Fruit fly (Drosophila melanogaster) whole organism, embryonic: ENCODE measurements around the gene CG6574.

Source experiments
- Ada2b ChIP-seq: fragments of 200-800 bp; sonication (Bioruptor generic); IDR thresholded peaks from 2 replicates; pipeline ENCODE4 v1.3.6; 2022; ENCODE audit warnings: missing biosample characterization, missing genetic modification characterization
- Awh ChIP-seq: fragments of 200-800 bp; sonication (Bioruptor generic); IDR thresholded peaks from 2 replicates; pipeline ENCODE4, ENCODE4 v1.3.6; 2022; ENCODE audit warnings: missing biosample characterization, missing genetic modification characterization
- Blimp-1 ChIP-seq: fragments of 200-800 bp; sonication (Bioruptor generic); optimal IDR thresholded peaks from 3 replicates; lab custom pipeline; 2018; ENCODE audit warnings: missing biosample characterization, missing genetic modification characterization, mild to moderate bottlenecking, moderate library complexity, missing genetic modification reagents
- CG10959 ChIP-seq: fragments of 200-800 bp; sonication (Bioruptor generic); IDR thresholded peaks from 2 replicates; pipeline ENCODE4 v1.3.6; 2022; ENCODE audit warnings: missing biosample characterization, missing genetic modification characterization
- CG11085 ChIP-seq: fragments of 200-800 bp; sonication (Bioruptor generic); IDR thresholded peaks from 2 replicates; pipeline ENCODE4 v1.3.6; 2022; ENCODE audit warnings: missing biosample characterization, missing genetic modification characterization
- CG11695 ChIP-seq: fragments of 200-800 bp; sonication (Bioruptor generic); IDR thresholded peaks from 3 replicates; pipeline ENCODE4 v1.3.6; 2022; ENCODE audit warnings: missing biosample characterization, missing genetic modification characterization
- CG12236 ChIP-seq: fragments of 200-800 bp; sonication (Bioruptor generic); optimal IDR thresholded peaks from 2 replicates; lab custom pipeline; 2016; ENCODE audit warnings: missing biosample characterization, missing genetic modification characterization
- CG1529 ChIP-seq: fragments of 200-800 bp; sonication (Bioruptor generic); optimal IDR thresholded peaks from 3 replicates; lab custom pipeline; 2018; ENCODE audit warnings: missing biosample characterization, missing genetic modification characterization
- CG15514 ChIP-seq: fragments of 200-800 bp; sonication (Bioruptor generic); optimal IDR thresholded peaks from 3 replicates; lab custom pipeline; 2017; ENCODE audit warnings: missing biosample characterization, missing genetic modification characterization, mild to moderate bottlenecking, moderate library complexity, missing genetic modification reagents
- CG16863 ChIP-seq: fragments of 200-800 bp; sonication (Bioruptor generic); optimal IDR thresholded peaks from 3 replicates; lab custom pipeline; 2016; ENCODE audit warnings: missing biosample characterization, missing genetic modification characterization
- CG17802 ChIP-seq: fragments of 200-800 bp; sonication (Bioruptor generic); optimal IDR thresholded peaks from 2 replicates; lab custom pipeline; 2018; ENCODE audit warnings: missing biosample characterization, mild to moderate bottlenecking, missing genetic modification characterization, moderate library complexity
- CG17912 ChIP-seq: fragments of 200-800 bp; sonication (Bioruptor generic); optimal IDR thresholded peaks from 2 replicates; lab custom pipeline; 2018; ENCODE audit warnings: missing biosample characterization, mild to moderate bottlenecking, missing genetic modification characterization
- CG1792 ChIP-seq: fragments of 200-800 bp; sonication (Bioruptor generic); optimal IDR thresholded peaks from 2 replicates; lab custom pipeline; 2016; ENCODE audit warnings: missing biosample characterization, missing genetic modification characterization
- CG18011 ChIP-seq: fragments of 200-800 bp; sonication (Bioruptor generic); optimal IDR thresholded peaks from 2 replicates; lab custom pipeline; 2017; ENCODE audit warnings: missing biosample characterization, missing genetic modification characterization, mild to moderate bottlenecking, moderate library complexity, missing genotype
- CG42726 ChIP-seq: fragments of 200-800 bp; sonication (Bioruptor generic); IDR thresholded peaks from 2 replicates; pipeline ENCODE4 v1.3.6; 2022; ENCODE audit warnings: missing biosample characterization, missing genetic modification characterization; ENCODE audit not compliant: partially characterized antibody
- CG4328 ChIP-seq: fragments of 200-800 bp; sonication (Bioruptor generic); optimal IDR thresholded peaks from 3 replicates; lab custom pipeline; 2017; ENCODE audit warnings: missing biosample characterization, missing genetic modification reagents, missing genetic modification characterization
- CG6254 ChIP-seq: fragments of 200-800 bp; sonication (Bioruptor generic); optimal IDR thresholded peaks from 3 replicates; lab custom pipeline; 2017; ENCODE audit warnings: mild to moderate bottlenecking, missing biosample characterization, missing genetic modification reagents, missing genetic modification characterization
- CG7556 ChIP-seq: fragments of 200-800 bp; sonication (Bioruptor generic); optimal IDR thresholded peaks from 2 replicates; lab custom pipeline; 2017; ENCODE audit warnings: missing biosample characterization, mild to moderate bottlenecking, missing genetic modification characterization
- CG8478 ChIP-seq: fragments of >200 bp; optimal IDR thresholded peaks from 2 replicates; lab custom pipeline; 2018
- CrebB ChIP-seq: fragments of 200-800 bp; sonication (Bioruptor generic); optimal IDR thresholded peaks from 3 replicates; lab custom pipeline; 2018; ENCODE audit warnings: missing biosample characterization, mild to moderate bottlenecking, missing genetic modification characterization
- Dbx ChIP-seq: fragments of 200-800 bp; sonication (Bioruptor generic); IDR thresholded peaks from 3 replicates; pipeline ENCODE4 v1.3.6; 2022; ENCODE audit warnings: missing biosample characterization, missing genetic modification characterization
- E2f1 ChIP-seq: fragments of 200-800 bp; sonication (Bioruptor generic); IDR thresholded peaks from 2 replicates; pipeline ENCODE4 v1.3.6; 2022; ENCODE audit warnings: missing biosample characterization, missing genetic modification characterization
- Eip74EF ChIP-seq, 2 experiments: fragments of 200-800 bp in 1 of 2; fragments of >200 bp in 1 of 2; sonication (Bioruptor generic) in 1 of 2; optimal IDR thresholded peaks; 2 replicates each; lab custom pipeline; 2017 to 2019; ENCODE audit warnings: missing biosample characterization in 2 of 2, missing genetic modification characterization in 2 of 2, mild to moderate bottlenecking in 1 of 2, moderate library complexity in 1 of 2
- Gsc ChIP-seq: fragments of 200-800 bp; sonication (Bioruptor generic); IDR thresholded peaks from 2 replicates; pipeline ENCODE4 v1.3.6; 2022; ENCODE audit warnings: missing biosample characterization, missing genetic modification characterization
- HLHmδ ChIP-seq: fragments of 200-800 bp; sonication (Bioruptor generic); optimal IDR thresholded peaks from 2 replicates; lab custom pipeline; 2018; ENCODE audit warnings: missing biosample characterization, mild to moderate bottlenecking, missing genetic modification characterization, moderate library complexity
- Lhr ChIP-seq: fragments of 200-800 bp; sonication (Bioruptor generic); optimal IDR thresholded peaks from 3 replicates; lab custom pipeline; 2017; ENCODE audit warnings: mild to moderate bottlenecking, missing biosample characterization, missing genetic modification reagents, missing genetic modification characterization
- Lpt ChIP-seq: fragments of >200 bp; optimal IDR thresholded peaks from 2 replicates; lab custom pipeline; 2018; ENCODE audit warnings: missing biosample characterization, missing genetic modification characterization
- NC2α ChIP-seq: fragments of 200-800 bp; sonication (Bioruptor generic); optimal IDR thresholded peaks from 2 replicates; lab custom pipeline; 2016; ENCODE audit warnings: missing biosample characterization, missing genetic modification characterization
- Rx ChIP-seq: fragments of 200-800 bp; sonication (Bioruptor generic); IDR thresholded peaks from 2 replicates; pipeline ENCODE4 v1.3.6; 2022; ENCODE audit warnings: missing biosample characterization, missing genetic modification characterization
- Sox102F ChIP-seq: fragments of 200-800 bp; sonication (Bioruptor generic); optimal IDR thresholded peaks from 2 replicates; lab custom pipeline; 2018; ENCODE audit warnings: missing biosample characterization, mild to moderate bottlenecking, missing genetic modification characterization, moderate library complexity
- Vsx1 ChIP-seq: fragments of 200-800 bp; sonication (Bioruptor generic); optimal IDR thresholded peaks from 2 replicates; lab custom pipeline; 2017; ENCODE audit warnings: missing biosample characterization, mild to moderate bottlenecking, missing genetic modification characterization, missing genetic modification reagents
- amos ChIP-seq: fragments of 200-800 bp; sonication (Bioruptor generic); IDR thresholded peaks from 2 replicates; pipeline ENCODE4 v1.3.6; 2022; ENCODE audit warnings: missing biosample characterization, missing genetic modification characterization; ENCODE audit not compliant: partially characterized antibody
- bbx ChIP-seq: fragments of 200-800 bp; sonication (Bioruptor generic); IDR thresholded peaks from 2 replicates; pipeline ENCODE4 v1.3.6; 2022; ENCODE audit warnings: missing biosample characterization, missing genetic modification characterization; ENCODE audit not compliant: partially characterized antibody
- bsh ChIP-seq, 2 experiments: fragments of 200-800 bp; sonication (Bioruptor generic); optimal IDR thresholded peaks; 2 replicates each; lab custom pipeline; 2017 to 2018; ENCODE audit warnings: mild to moderate bottlenecking in 2 of 2, missing biosample characterization in 2 of 2, missing genetic modification characterization in 2 of 2, moderate library complexity in 1 of 2
- eve ChIP-seq, 2 experiments: fragments of >200 bp; optimal IDR thresholded peaks; 2 replicates each; lab custom pipeline; 2017; ENCODE audit warnings: missing biosample characterization in 2 of 2, missing genetic modification characterization in 2 of 2
- exex ChIP-seq: fragments of 200-800 bp; sonication (Bioruptor generic); optimal IDR thresholded peaks from 4 replicates; lab custom pipeline; 2018; ENCODE audit warnings: missing biosample characterization, mild to moderate bottlenecking, missing genetic modification characterization, moderate library complexity
- fd96Cb ChIP-seq: fragments of 200-800 bp; sonication (Bioruptor generic); optimal IDR thresholded peaks from 2 replicates; lab custom pipeline; 2018; ENCODE audit warnings: missing biosample characterization, mild to moderate bottlenecking, missing genetic modification characterization, moderate library complexity
- ftz-f1 ChIP-seq: fragments of 200-800 bp; sonication (Bioruptor generic); optimal IDR thresholded peaks from 2 replicates; lab custom pipeline; 2016; ENCODE audit warnings: missing biosample characterization, missing genetic modification characterization
- grn ChIP-seq: fragments of 200-800 bp; sonication (Bioruptor generic); optimal IDR thresholded peaks from 3 replicates; lab custom pipeline; 2017; ENCODE audit warnings: missing biosample characterization, missing genetic modification characterization
- gsb-n ChIP-seq: fragments of 200-800 bp; sonication (Bioruptor generic); optimal IDR thresholded peaks from 3 replicates; lab custom pipeline; 2018; ENCODE audit warnings: missing biosample characterization, mild to moderate bottlenecking, missing genetic modification characterization
- her ChIP-seq: fragments of 200-800 bp; sonication (Bioruptor generic); optimal IDR thresholded peaks from 2 replicates; lab custom pipeline; 2016; ENCODE audit warnings: missing biosample characterization, missing genetic modification characterization
- hth ChIP-seq: fragments of >200 bp; optimal IDR thresholded peaks from 2 replicates; lab custom pipeline; 2017; ENCODE audit warnings: inconsistent platforms
- otp ChIP-seq: fragments of 200-800 bp; sonication (Bioruptor generic); IDR thresholded peaks from 3 replicates; pipeline ENCODE4, ENCODE4 v1.3.6; 2022; ENCODE audit warnings: missing biosample characterization, missing genetic modification characterization
- salm ChIP-seq: fragments of 200-800 bp; sonication (Bioruptor generic); optimal IDR thresholded peaks from 2 replicates; lab custom pipeline; 2018; ENCODE audit warnings: missing biosample characterization, mild to moderate bottlenecking, missing genetic modification characterization
- sisA ChIP-seq: fragments of 200-800 bp; sonication (Bioruptor generic); IDR thresholded peaks from 2 replicates; pipeline ENCODE4 v1.3.6; 2022; ENCODE audit warnings: missing biosample characterization, missing genetic modification characterization
- slou ChIP-seq: fragments of 200-800 bp; sonication (Bioruptor generic); optimal IDR thresholded peaks from 3 replicates; lab custom pipeline; 2016; ENCODE audit warnings: missing biosample characterization, missing genetic modification characterization
- sna ChIP-seq: fragments of 200-800 bp; sonication (Bioruptor generic); IDR thresholded peaks from 2 replicates; pipeline ENCODE4 v1.3.6; 2022; ENCODE audit warnings: missing biosample characterization, missing genetic modification characterization; ENCODE audit not compliant: partially characterized antibody
- tap ChIP-seq: fragments of 200-800 bp; optimal IDR thresholded peaks from 3 replicates; lab custom pipeline; 2019; ENCODE audit warnings: missing biosample characterization, mild to moderate bottlenecking, missing genetic modification characterization, moderate library complexity

CG6574 gene

dm6 chr3R:10886462-10887315 is 23.9 kb upstream of the CG6574 start (continued):
- TF ChIP-seq slou (GFP tag; lab: Kevin White, UChicago) (peak; percentile 87), CG17912 (GFP tag; lab: Kevin White, UChicago) (no peak), Rx (GFP tag; lab: Robert Waterston, UW) (peak; percentile 55; the same call in 1 of the 2 replicates), eve (GFP tag; optimal IDR thresholded peaks at IDR 0.05; lab: Kevin White, UChicago) (no peak), E2f1 (no peak; the same call in none of the 2 replicates), Lhr (GFP tag; lab: Kevin White, UChicago) (peak; percentile 63), CG10959 (GFP tag; lab: Robert Waterston, UW) (0 out of 2 replicates have a peak, but pooled peaks have one; percentile 24), hth (lab: Kevin White, UChicago) (no peak), Sox102F (GFP tag; lab: Kevin White, UChicago) (peak; percentile 89), CrebB (tag; lab: Kevin White, UChicago) (peak; percentile 81), sna (no peak), grn (GFP tag; lab: Kevin White, UChicago) (peak; percentile 21), bbx (GFP tag; lab: Robert Waterston, UW) (no peak), fd96Cb (tag; lab: Kevin White, UChicago) (peak; percentile 74), CG17802 (tag; lab: Kevin White, UChicago) (peak; percentile 13), gsb-n (tag; lab: Kevin White, UChicago) (peak; percentile 89), salm (tag; lab: Kevin White, UChicago) (peak; percentile 84), Awh (GFP tag; lab: Robert Waterston, UW) (peak; percentile 73), CG7556 (peak; percentile 95), amos (GFP tag; lab: Robert Waterston, UW) (no peak), CG6254 (peak; percentile 74), Eip74EF (GFP tag; optimal IDR thresholded peaks at IDR 0.05; lab: Kevin White, UChicago) (peak in 1 of 2 experiments; percentile 89), CG4328 (GFP tag; lab: Kevin White, UChicago) (peak; percentile 92), sisA (GFP tag; lab: Robert Waterston, UW) (peak; percentile 76), Dbx (GFP tag; lab: Robert Waterston, UW) (peak; percentile 94), CG42726 (no peak), exex (tag; lab: Kevin White, UChicago) (peak; percentile 72), CG11695 (GFP tag; lab: Robert Waterston, UW) (peak; percentile 85), CG12236 (GFP tag; lab: Kevin White, UChicago) (peak; percentile 70), CG1792 (peak; percentile 72), Gsc (GFP tag; lab: Robert Waterston, UW) (peak; percentile 51; the same call in 1 of the 2 replicates), Vsx1 (GFP tag; lab: Kevin White, UChicago) (peak; percentile 56), her (GFP tag; lab: Kevin White, UChicago) (peak; percentile 81), CG16863 (GFP tag; lab: Kevin White, UChicago) (peak; percentile 80), CG15514 (GFP tag; lab: Kevin White, UChicago) (peak; percentile 71), CG18011 (GFP tag; lab: Kevin White, UChicago) (peak; percentile 74), NC2α (GFP tag; lab: Kevin White, UChicago) (peak; percentile 66), bsh (GFP tag; optimal IDR thresholded peaks at IDR 0.05; lab: Kevin White, UChicago) (peak; percentile 73 to 90), HLHmδ (GFP tag; lab: Kevin White, UChicago) (no peak), CG1529 (GFP tag; lab: Kevin White, UChicago) (peak; percentile 79), ftz-f1 (GFP tag; lab: Kevin White, UChicago) (peak; percentile 58), CG11085 (GFP tag; lab: Robert Waterston, UW) (peak; percentile 79; the same call in 1 of the 2 replicates), Ada2b (peak; percentile 85), otp (GFP tag; lab: Robert Waterston, UW) (peak; percentile 44; the same call in 1 of the 3 replicates), Blimp-1 (peak; percentile 85), CG8478 (lab: Kevin White, UChicago) (no peak), tap (tag; lab: Kevin White, UChicago) (peak; percentile 63), Lpt (no peak)
